Worm (Caenorhabditis elegans) whole organism, early embryonic: ENCODE measurements around the gene flp-32.

Source experiments
- B0310.2 ChIP-seq: sonication (generic microtip); optimal IDR thresholded peaks from 2 replicates; lab custom pipeline; 2016; ENCODE audit warnings: mild to moderate bottlenecking, missing genetic modification characterization, missing compliant biosample characterization
- F13C5.2 ChIP-seq: sonication (generic microtip); optimal IDR thresholded peaks from 2 replicates; lab custom pipeline; 2017; ENCODE audit warnings: mild to moderate bottlenecking, missing genetic modification characterization, inconsistent platforms, missing compliant biosample characterization
- aly-1 ChIP-seq: sonication (generic microtip); optimal IDR thresholded peaks from 2 replicates; lab custom pipeline; 2016; ENCODE audit warnings: missing genetic modification characterization, missing compliant biosample characterization
- ama-1 ChIP-seq: fragments of 150-350 bp; optimal IDR thresholded peaks from 2 replicates; lab custom pipeline; 2014
- ceh-13 ChIP-seq: fragments of 200-800 bp; sonication (Bioruptor generic); optimal IDR thresholded peaks from 2 replicates; lab custom pipeline; 2018; ENCODE audit warnings: mild to moderate bottlenecking, missing genetic modification characterization, missing compliant biosample characterization
- ceh-36 ChIP-seq: sonication (generic microtip); optimal IDR thresholded peaks from 2 replicates; lab custom pipeline; 2016; ENCODE audit warnings: missing genetic modification characterization, inconsistent platforms, missing compliant biosample characterization
- ets-7 ChIP-seq: sonication (generic microtip); optimal IDR thresholded peaks from 2 replicates; lab custom pipeline; 2016; ENCODE audit warnings: missing genotype, missing genetic modification characterization, missing compliant biosample characterization
- flt-1 ChIP-seq: fragments of 200-800 bp; sonication (Bioruptor generic); IDR thresholded peaks from 2 replicates; pipeline ENCODE4 v1.3.6; 2022; ENCODE audit warnings: missing genetic modification characterization, missing compliant biosample characterization
- hmbx-1 ChIP-seq: sonication (generic microtip); optimal IDR thresholded peaks from 2 replicates; lab custom pipeline; 2016; ENCODE audit warnings: mild to moderate bottlenecking, missing genetic modification characterization, missing compliant biosample characterization
- hmg-4 ChIP-seq: fragments of 200-800 bp; sonication (Bioruptor generic); optimal IDR thresholded peaks from 2 replicates; lab custom pipeline; 2018; ENCODE audit warnings: mild to moderate bottlenecking, missing genetic modification characterization, missing compliant biosample characterization
- hnd-1 ChIP-seq: sonication (generic microtip); optimal IDR thresholded peaks from 2 replicates; lab custom pipeline; 2016; ENCODE audit warnings: missing genetic modification characterization, missing compliant biosample characterization
- pes-1 ChIP-seq: fragments of 200-800 bp; sonication (Bioruptor generic); IDR thresholded peaks from 2 replicates; pipeline ENCODE4 v1.3.6; 2022; ENCODE audit warnings: missing genetic modification reagents, missing genetic modification characterization, missing compliant biosample characterization
- scrt-1 ChIP-seq: fragments of 200-800 bp; sonication (Bioruptor generic); IDR thresholded peaks from 2 replicates; pipeline ENCODE4 v1.3.6; 2022; ENCODE audit warnings: missing genetic modification characterization, missing compliant biosample characterization
- sea-1 ChIP-seq: fragments of 200-800 bp; sonication (Bioruptor generic); conservative IDR thresholded peaks from 2 replicates; pipeline ENCODE4 v1.3.6; 2022; ENCODE audit warnings: missing genetic modification characterization, missing compliant biosample characterization
- tbx-11 ChIP-seq: fragments of 200-800 bp; sonication (Bioruptor generic); IDR thresholded peaks from 2 replicates; pipeline ENCODE4 v1.3.6; 2022; ENCODE audit warnings: missing genetic modification characterization, missing compliant biosample characterization
- tbx-37 ChIP-seq: fragments of 200-800 bp; sonication (Bioruptor generic); conservative IDR thresholded peaks from 2 replicates; pipeline ENCODE4 v1.3.6; 2022; ENCODE audit warnings: missing genetic modification reagents, missing genetic modification characterization, missing compliant biosample characterization
- tra-4 ChIP-seq: sonication (generic microtip); optimal IDR thresholded peaks from 2 replicates; lab custom pipeline; 2017; ENCODE audit warnings: missing genetic modification characterization, missing compliant biosample characterization

flp-32 gene

ce11 chrX:15465050-15465449, 31.5 kb downstream of the flp-32 start:
- TF ChIP-seq tbx-11 (GFP tag; lab: Robert Waterston, UW) = no peak
- no peak for TF ChIP-seq ama-1 (lab: Kevin White, UChicago)
- no peak for TF ChIP-seq scrt-1
- no peak for TF ChIP-seq tbx-37 (GFP tag; lab: Robert Waterston, UW)
- TF ChIP-seq hmg-4 (GFP tag; lab: Kevin White, UChicago) = no peak
- TF ChIP-seq hnd-1 (tag; lab: Kevin White, UChicago) = no peak
- no peak for TF ChIP-seq tra-4
- TF ChIP-seq flt-1 = no peak
- no peak for TF ChIP-seq F13C5.2 (tag; lab: Kevin White, UChicago)

- TF ChIP-seq ceh-13 (no peak), tbx-11 (GFP tag; lab: Robert Waterston, UW) (no peak), tbx-37 (GFP tag; lab: Robert Waterston, UW) (no peak), pes-1 (GFP tag; lab: Robert Waterston, UW) (no peak), ets-7 (tag; lab: Kevin White, UChicago) (no peak), ama-1 (lab: Kevin White, UChicago) (no peak), scrt-1 (no peak), B0310.2 (no peak), hmg-4 (GFP tag; lab: Kevin White, UChicago) (no peak), F13C5.2 (tag; lab: Kevin White, UChicago) (no peak), aly-1 (tag; lab: Kevin White, UChicago) (no peak), flt-1 (no peak), hnd-1 (tag; lab: Kevin White, UChicago) (no peak), sea-1 (GFP tag; lab: Robert Waterston, UW) (no peak), hmbx-1 (tag; lab: Kevin White, UChicago) (no peak), tra-4 (no peak), ceh-36 (tag; lab: Kevin White, UChicago) (no peak)
Measured at ce11 chrX:15466032-15466431, 32.4 kb downstream of the flp-32 start, which contains the start of gene sprr-1. sprr-1 (plus strand) TSS chrX:15466300.

- TF ChIP-seq F13C5.2 (tag; lab: Kevin White, UChicago) (no peak), ama-1 (lab: Kevin White, UChicago) (no peak), tbx-37 (GFP tag; lab: Robert Waterston, UW) (no peak), hmg-4 (GFP tag; lab: Kevin White, UChicago) (no peak), aly-1 (tag; lab: Kevin White, UChicago) (no peak), ceh-13 (no peak), tra-4 (no peak), hnd-1 (tag; lab: Kevin White, UChicago) (no peak), B0310.2 (no peak), pes-1 (GFP tag; lab: Robert Waterston, UW) (no peak), sea-1 (GFP tag; lab: Robert Waterston, UW) (no peak), scrt-1 (no peak), hmbx-1 (tag; lab: Kevin White, UChicago) (no peak)
Measured at ce11 chrX:15468657-15469056, 35.1 kb downstream of the flp-32 start.

ce11 chrX:15469957-15470548, 36.5 kb downstream of the flp-32 start:
- TF ChIP-seq ceh-13 (no peak), tra-4 (no peak), ceh-36 (tag; lab: Kevin White, UChicago) (no peak), F13C5.2 (tag; lab: Kevin White, UChicago) (no peak), flt-1 (no peak), sea-1 (GFP tag; lab: Robert Waterston, UW) (no peak)

- TF ChIP-seq ceh-36 (tag; lab: Kevin White, UChicago) (no peak), hnd-1 (tag; lab: Kevin White, UChicago) (no peak), ama-1 (lab: Kevin White, UChicago) (no peak), ets-7 (tag; lab: Kevin White, UChicago) (no peak), pes-1 (GFP tag; lab: Robert Waterston, UW) (no peak), flt-1 (no peak), tbx-37 (GFP tag; lab: Robert Waterston, UW) (no peak), tbx-11 (GFP tag; lab: Robert Waterston, UW) (no peak), ceh-13 (no peak)
Measured at ce11 chrX:15477309-15477708, 43.7 kb downstream of the flp-32 start, which contains the start of gene exc-1. exc-1 (minus strand) TSS chrX:15477409.

ce11 chrX:15478717-15479116, 45.1 kb downstream of the flp-32 start, which contains the start of gene gcy-36:
gcy-36 (plus strand) TSS chrX:15479017.
- no peak for TF ChIP-seq ceh-13
